Fruit fly (Drosophila melanogaster): Measurements from ENCODE around the gene mab-21.

- TF ChIP-seq ttk (optimal IDR thresholded peaks at IDR 0.05) (no peak), psq (optimal IDR thresholded peaks at IDR 0.05) (no peak), insv (optimal IDR thresholded peaks at IDR 0.05) (no peak), h (optimal IDR thresholded peaks at IDR 0.05) (no peak), Myc (optimal IDR thresholded peaks at IDR 0.05) (no peak)
Measured at dm6 chrX:6024638-6025037, 11.7 kb upstream of the mab-21 start.
